Worm (Caenorhabditis elegans): Measurements from ENCODE around the gene T04C9.2.

Gene T04C9.2

ce11 chrIII:5975005-5975730 is 16.5 kb upstream of the T04C9.2 start, which contains the start of gene mlp-1:
Gene mlp-1, minus strand, starts transcription at chrIII:5975055.
- TF ChIP-seq ceh-82 (tag; optimal IDR thresholded peaks at IDR 0.05), result no peak

- TF ChIP-seq egl-5 (tag; optimal IDR thresholded peaks at IDR 0.05) (no peak), pha-4 (tag; optimal IDR thresholded peaks at IDR 0.05) (no peak), egl-27 (tag; optimal IDR thresholded peaks at IDR 0.05) (no peak), hmg-11 (tag; optimal IDR thresholded peaks at IDR 0.05) (no peak), nhr-77 (tag; optimal IDR thresholded peaks at IDR 0.05) (no peak), nhr-23 (tag; optimal IDR thresholded peaks at IDR 0.05) (no peak), tbx-2 (tag; optimal IDR thresholded peaks at IDR 0.05) (no peak), skn-1 (tag; optimal IDR thresholded peaks at IDR 0.05) (no peak), R02D3.7 (tag; optimal IDR thresholded peaks at IDR 0.05) (no peak), nhr-237 (tag; optimal IDR thresholded peaks at IDR 0.05) (no peak), elt-1 (tag; optimal IDR thresholded peaks at IDR 0.05) (no peak), fkh-10 (GFP tag; optimal IDR thresholded peaks at IDR 0.05) (no peak), ceh-28 (tag; optimal IDR thresholded peaks at IDR 0.05) (no peak), nhr-43 (tag; optimal IDR thresholded peaks at IDR 0.05; ENCODE audit: poor library complexity, severe bottlenecking) (no peak)
Measured at ce11 chrIII:5976021-5976420, 15.7 kb upstream of the T04C9.2 start.

- TF ChIP-seq ceh-82 (tag; optimal IDR thresholded peaks at IDR 0.05) (no peak), elt-2 (tag; optimal IDR thresholded peaks at IDR 0.05) (peak; percentile 30), pha-4 (tag; optimal IDR thresholded peaks at IDR 0.05) (peak; percentile 93)
Measured at ce11 chrIII:5980274-5980918, 11.3 kb upstream of the T04C9.2 start.

ce11 chrIII:5981407-5981806 is 10.3 kb upstream of the T04C9.2 start:
- TF ChIP-seq jun-1 (tag; optimal IDR thresholded peaks at IDR 0.05) (peak; percentile 50), zag-1 (tag; optimal IDR thresholded peaks at IDR 0.05) (no peak), elt-2 (tag; optimal IDR thresholded peaks at IDR 0.05) (peak; percentile 88), skn-1 (tag; optimal IDR thresholded peaks at IDR 0.05) (peak; percentile 83), pqm-1 (tag; optimal IDR thresholded peaks at IDR 0.05) (peak; percentile 85), egl-5 (tag; optimal IDR thresholded peaks at IDR 0.05) (no peak), lin-39 (tag; optimal IDR thresholded peaks at IDR 0.05) (no peak), tbx-2 (tag; optimal IDR thresholded peaks at IDR 0.05) (no peak), ceh-28 (tag; optimal IDR thresholded peaks at IDR 0.05) (no peak), pha-4 (tag; optimal IDR thresholded peaks at IDR 0.05) (peak; percentile 1), nhr-77 (tag; optimal IDR thresholded peaks at IDR 0.05) (no peak)

ce11 chrIII:5982026-5982425 is 9.7 kb upstream of the T04C9.2 start, which contains the start of gene frm-2:
Gene frm-2, minus strand, starts transcription at chrIII:5982126.
- TF ChIP-seq snpc-4 (tag; optimal IDR thresholded peaks at IDR 0.05) (no peak), zag-1 (tag; optimal IDR thresholded peaks at IDR 0.05) (no peak), eor-1 (tag; optimal IDR thresholded peaks at IDR 0.05) (no peak), nhr-23 (tag; optimal IDR thresholded peaks at IDR 0.05) (no peak), lin-39 (tag; optimal IDR thresholded peaks at IDR 0.05) (no peak), daf-12 (tag; optimal IDR thresholded peaks at IDR 0.05) (no peak), elt-1 (tag; optimal IDR thresholded peaks at IDR 0.05) (no peak), pqm-1 (tag; optimal IDR thresholded peaks at IDR 0.05) (no peak), egl-5 (tag; optimal IDR thresholded peaks at IDR 0.05) (no peak), nhr-237 (tag; optimal IDR thresholded peaks at IDR 0.05) (no peak), ceh-9 (tag; optimal IDR thresholded peaks at IDR 0.05) (no peak), ztf-4 (tag; optimal IDR thresholded peaks at IDR 0.05) (no peak), aly-2 (tag; optimal IDR thresholded peaks at IDR 0.05) (no peak), ZK546.5 (tag; optimal IDR thresholded peaks at IDR 0.05) (no peak), unc-62 (GFP tag; optimal IDR thresholded peaks at IDR 0.05) (no peak)

- peak; percentile 46 for TF ChIP-seq pha-4 (tag; optimal IDR thresholded peaks at IDR 0.05)
- TF ChIP-seq nhr-77 (tag; optimal IDR thresholded peaks at IDR 0.05), result no peak
- no peak for TF ChIP-seq R02D3.7 (tag; optimal IDR thresholded peaks at IDR 0.05)
- no peak for TF ChIP-seq ceh-9 (tag; optimal IDR thresholded peaks at IDR 0.05)
- no peak for TF ChIP-seq pqm-1 (tag; optimal IDR thresholded peaks at IDR 0.05)
- peak; percentile 55 for TF ChIP-seq nhr-25 (tag; optimal IDR thresholded peaks at IDR 0.05)
- no peak for TF ChIP-seq snpc-4 (tag; optimal IDR thresholded peaks at IDR 0.05)
- no peak for TF ChIP-seq hmg-11 (tag; optimal IDR thresholded peaks at IDR 0.05)
- no peak for TF ChIP-seq lsy-12 (tag; optimal IDR thresholded peaks at IDR 0.05)
- no peak for TF ChIP-seq fos-1 (tag; optimal IDR thresholded peaks at IDR 0.05)
- peak; percentile 20 for TF ChIP-seq nhr-23 (tag; optimal IDR thresholded peaks at IDR 0.05)
- no peak for TF ChIP-seq unc-39 (tag; optimal IDR thresholded peaks at IDR 0.05)
- no peak for TF ChIP-seq sea-2 (GFP tag; optimal IDR thresholded peaks at IDR 0.05)
Measured at ce11 chrIII:5982753-5983390, 8.8 kb upstream of the T04C9.2 start.

Measured in whole organism, L3 larva.